Worm (Caenorhabditis elegans) whole organism, L1 larva: ENCODE results near the gene alh-7.

ENCODE experiments used
- aly-2 ChIP-seq: fragments of 150-350 bp; optimal IDR thresholded peaks from 2 replicates; lab custom pipeline; 2014; ENCODE audit warnings: missing biosample characterization, missing genetic modification characterization
- fos-1 ChIP-seq: fragments of 150-350 bp; optimal IDR thresholded peaks from 2 replicates; lab custom pipeline; 2014; ENCODE audit warnings: missing biosample characterization, missing genetic modification characterization
- mep-1 ChIP-seq: fragments of 150-350 bp; optimal IDR thresholded peaks from 2 replicates; lab custom pipeline; 2014; ENCODE audit warnings: missing biosample characterization, missing genetic modification characterization
- nhr-237 ChIP-seq: fragments of 150-350 bp; optimal IDR thresholded peaks from 2 replicates; lab custom pipeline; 2014; ENCODE audit warnings: missing biosample characterization, missing genetic modification characterization
- pax-3 ChIP-seq: fragments of 200-800 bp; sonication (Bioruptor generic); optimal IDR thresholded peaks from 2 replicates; lab custom pipeline; 2018; ENCODE audit warnings: mild to moderate bottlenecking, missing genetic modification characterization, moderate library complexity, missing compliant biosample characterization
- pqm-1 ChIP-seq: sonication (generic microtip); optimal IDR thresholded peaks from 3 replicates; lab custom pipeline; 2017; ENCODE audit warnings: missing biosample characterization, missing genetic modification characterization
- snpc-4 ChIP-seq: fragments of 150-350 bp; optimal IDR thresholded peaks from 2 replicates; lab custom pipeline; 2014; ENCODE audit warnings: missing biosample characterization, missing genetic modification characterization

- TF ChIP-seq aly-2: no peak
- TF ChIP-seq pax-3: no peak
- TF ChIP-seq mep-1 (tag; lab: Kevin White, UChicago): no peak
- no peak for TF ChIP-seq snpc-4
- no peak for TF ChIP-seq fos-1 (tag; lab: Kevin White, UChicago)
- TF ChIP-seq nhr-237 (tag; lab: Kevin White, UChicago): no peak
- TF ChIP-seq pqm-1: no peak
Observed at ce11 chrII:13529131-13529530, 37.5 kb upstream of the alh-7 start.
